Worm (Caenorhabditis elegans): ENCODE results near the gene T01D1.5.

T01D1.5 gene

DNA sequence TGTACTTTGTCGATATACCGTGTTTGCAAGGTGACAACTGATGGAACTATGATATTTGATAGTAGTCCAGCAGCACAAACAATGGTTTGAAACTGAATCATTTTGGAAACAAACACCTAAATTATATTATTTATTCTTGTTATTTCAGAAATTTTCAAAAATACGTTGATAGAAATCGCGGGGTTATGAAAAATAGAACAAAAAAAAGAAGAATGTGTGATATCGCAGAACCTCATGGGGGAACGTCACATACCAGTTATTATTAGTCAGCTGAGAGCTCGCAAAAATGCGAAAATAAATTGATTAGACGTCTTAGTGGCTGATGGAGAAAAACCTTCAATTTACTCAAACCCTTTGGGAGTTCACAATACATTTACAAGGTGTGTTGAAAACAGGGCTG is at the start of gene T01D1.5:
TSS of gene T01D1.5 (minus strand) at position 101 of the 400 bp plus-strand sequence.
- TF ChIP-seq tbx-11 (GFP tag; IDR thresholded peaks at IDR 0.05) (no peak), ceh-13 (GFP tag; optimal IDR thresholded peaks at IDR 0.05) (no peak), scrt-1 (GFP tag; IDR thresholded peaks at IDR 0.05) (no peak), ama-1 (optimal IDR thresholded peaks at IDR 0.05) (no peak), aly-1 (tag; optimal IDR thresholded peaks at IDR 0.05) (no peak), flt-1 (GFP tag; IDR thresholded peaks at IDR 0.05) (no peak), pes-1 (GFP tag; IDR thresholded peaks at IDR 0.05) (no peak)

DNA sequence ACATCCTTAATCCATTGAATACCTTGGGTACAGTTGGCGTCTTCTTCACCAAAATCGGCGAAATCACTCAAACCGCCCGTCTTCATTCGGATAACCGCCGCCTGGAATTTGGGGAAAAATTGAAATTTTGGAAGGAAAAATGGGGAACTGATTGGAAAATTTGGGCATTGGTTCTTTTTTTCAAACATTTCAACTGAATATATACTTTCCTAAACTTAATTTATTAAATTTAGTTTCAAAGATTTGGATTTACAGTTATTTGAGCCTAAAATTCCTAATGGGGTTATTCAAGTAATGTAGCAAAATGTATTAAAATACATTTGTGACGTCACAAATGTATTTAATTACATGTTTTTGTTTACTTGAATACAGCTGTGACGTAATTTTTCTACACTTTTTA is 48.9 kb upstream of the T01D1.5 start, which contains the start of gene laat-1:
TSS of gene laat-1 (minus strand) at position 101 of the 400 bp plus-strand sequence.
- TF ChIP-seq ets-7 (tag; optimal IDR thresholded peaks at IDR 0.05) = no peak
- no peak for TF ChIP-seq aly-1 (tag; optimal IDR thresholded peaks at IDR 0.05)
- no peak for TF ChIP-seq sea-1 (GFP tag; conservative IDR thresholded peaks at IDR 0.05)
- TF ChIP-seq ceh-13 (GFP tag; optimal IDR thresholded peaks at IDR 0.05) = no peak
- TF ChIP-seq B0310.2 (tag; optimal IDR thresholded peaks at IDR 0.05) = no peak
- TF ChIP-seq pes-1 (GFP tag; IDR thresholded peaks at IDR 0.05) = no peak

DNA sequence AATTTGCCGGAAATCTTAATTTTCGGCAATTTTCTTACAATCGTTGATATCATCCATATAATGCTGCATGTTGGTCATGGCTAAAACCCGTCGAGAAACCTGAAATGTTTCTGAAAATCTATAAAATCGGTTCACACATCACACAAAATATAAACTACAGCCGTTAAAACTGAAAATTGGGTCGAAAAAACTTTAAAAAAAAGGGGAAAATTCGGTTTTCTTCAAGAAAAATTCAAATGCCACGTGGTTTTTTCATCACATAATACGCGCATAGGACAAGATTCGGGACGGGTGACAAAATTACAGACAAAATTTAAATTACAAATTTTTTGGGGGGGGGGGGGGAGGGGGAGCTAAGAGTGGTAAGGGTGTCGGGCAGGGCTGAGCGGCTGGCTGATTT is 43.8 kb upstream of the T01D1.5 start, which contains the start of gene Y43H11AL.1:
TSS of gene Y43H11AL.1 (minus strand) at position 101 of the 400 bp plus-strand sequence.
- TF ChIP-seq pes-1 (GFP tag; IDR thresholded peaks at IDR 0.05) = no peak
- no peak for TF ChIP-seq tra-4 (tag; optimal IDR thresholded peaks at IDR 0.05)
- TF ChIP-seq tbx-11 (GFP tag; IDR thresholded peaks at IDR 0.05) = no peak
- no peak for TF ChIP-seq ama-1 (optimal IDR thresholded peaks at IDR 0.05)
- no peak for TF ChIP-seq sea-1 (GFP tag; conservative IDR thresholded peaks at IDR 0.05)
- no peak for TF ChIP-seq ceh-13 (GFP tag; optimal IDR thresholded peaks at IDR 0.05)
- TF ChIP-seq F13C5.2 (tag; optimal IDR thresholded peaks at IDR 0.05) = no peak
- no peak for TF ChIP-seq ceh-36 (tag; optimal IDR thresholded peaks at IDR 0.05)
- no peak for TF ChIP-seq scrt-1 (GFP tag; IDR thresholded peaks at IDR 0.05)
- no peak for TF ChIP-seq hmbx-1 (tag; optimal IDR thresholded peaks at IDR 0.05)
- no peak for TF ChIP-seq ets-7 (tag; optimal IDR thresholded peaks at IDR 0.05)

DNA sequence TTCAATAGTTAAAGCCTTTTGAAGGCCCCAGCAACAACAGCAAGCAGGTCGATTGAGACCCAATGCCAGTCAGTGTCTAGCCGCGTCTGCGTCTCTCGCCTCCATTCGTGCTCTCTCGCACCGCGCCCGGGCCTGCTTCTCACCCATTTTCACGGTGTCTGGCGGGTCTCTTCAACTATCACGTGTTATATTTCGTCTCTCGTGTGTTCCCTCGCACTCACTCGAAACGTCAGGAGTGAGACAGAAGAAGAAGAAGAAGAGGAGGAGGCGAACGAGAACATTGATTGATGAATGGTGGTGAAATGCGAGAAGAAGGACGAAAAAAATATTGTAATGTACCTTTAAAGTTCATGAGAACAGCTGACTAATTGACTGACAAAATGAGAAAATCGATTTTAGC is 32.3 kb upstream of the T01D1.5 start:
- TF ChIP-seq hmg-4 (GFP tag; optimal IDR thresholded peaks at IDR 0.05) (peak; percentile 58), tbx-11 (GFP tag; IDR thresholded peaks at IDR 0.05) (no peak), scrt-1 (GFP tag; IDR thresholded peaks at IDR 0.05) (no peak), ama-1 (optimal IDR thresholded peaks at IDR 0.05) (no peak), B0310.2 (tag; optimal IDR thresholded peaks at IDR 0.05) (no peak), aly-1 (tag; optimal IDR thresholded peaks at IDR 0.05) (peak; percentile 45), sea-1 (GFP tag; conservative IDR thresholded peaks at IDR 0.05) (no peak), hmbx-1 (tag; optimal IDR thresholded peaks at IDR 0.05) (no peak)

DNA sequence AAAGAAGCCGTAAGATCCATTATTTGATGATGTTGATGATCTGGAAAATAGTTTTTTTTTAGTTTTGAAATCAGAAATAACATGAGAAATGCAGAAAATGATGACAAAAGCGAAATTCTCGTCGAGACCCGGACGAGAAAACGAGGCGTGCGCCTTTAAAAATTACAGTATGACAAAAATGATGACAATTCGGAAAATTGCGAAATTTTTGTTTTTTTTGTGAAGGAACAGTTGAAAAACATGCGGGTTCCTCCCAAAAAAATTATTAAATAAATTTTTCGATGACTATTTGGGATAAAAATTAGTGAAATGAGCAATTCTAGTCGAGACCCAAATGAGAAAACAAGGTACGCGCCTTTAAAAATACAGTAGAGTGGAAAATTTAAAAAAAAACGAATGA is 31.7 kb upstream of the T01D1.5 start, which contains the start of gene ubxn-3:
TSS of gene ubxn-3 (minus strand) at position 66 of the 400 bp plus-strand sequence.
- TF ChIP-seq F13C5.2 (tag; optimal IDR thresholded peaks at IDR 0.05) (no peak), scrt-1 (GFP tag; IDR thresholded peaks at IDR 0.05) (no peak), sea-1 (GFP tag; conservative IDR thresholded peaks at IDR 0.05) (no peak)

DNA sequence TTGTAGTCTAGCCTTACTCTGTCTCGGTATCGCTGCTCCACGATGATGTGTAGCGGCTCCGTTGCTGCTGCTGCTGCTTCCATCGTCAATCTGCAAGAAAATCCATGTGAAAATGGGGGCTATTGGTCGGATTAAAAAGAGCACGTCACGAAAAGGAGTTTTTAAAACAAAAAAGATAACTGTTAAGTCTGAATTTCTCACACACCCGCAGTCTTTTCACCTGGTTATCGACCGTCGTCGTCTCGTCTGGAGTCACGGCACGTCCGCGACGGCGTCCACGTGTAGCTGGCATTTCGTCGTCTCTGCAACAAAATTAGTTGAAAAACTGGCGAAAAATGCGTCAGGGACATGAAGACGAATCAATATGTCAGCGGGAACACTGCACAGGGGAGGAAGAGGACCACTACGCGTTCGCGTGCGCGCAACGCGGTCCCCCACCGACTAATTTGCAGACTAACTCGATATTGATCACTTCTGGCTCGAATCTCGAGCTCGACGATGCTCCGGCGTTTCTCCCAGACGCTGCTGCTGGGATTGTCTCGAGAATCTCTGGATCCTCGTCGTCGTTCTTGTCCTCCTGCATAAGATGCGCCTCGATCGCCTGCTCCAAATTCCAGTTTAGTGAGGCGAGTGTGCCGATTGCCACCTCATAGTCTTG is 31.1 kb upstream of the T01D1.5 start:
- TF ChIP-seq ceh-13 (GFP tag; optimal IDR thresholded peaks at IDR 0.05) (no peak), ama-1 (optimal IDR thresholded peaks at IDR 0.05) (no peak), hnd-1 (tag; optimal IDR thresholded peaks at IDR 0.05) (no peak), aly-1 (tag; optimal IDR thresholded peaks at IDR 0.05) (no peak), hmg-4 (GFP tag; optimal IDR thresholded peaks at IDR 0.05) (no peak), ceh-36 (tag; optimal IDR thresholded peaks at IDR 0.05) (no peak), tbx-11 (GFP tag; IDR thresholded peaks at IDR 0.05) (no peak), ets-7 (tag; optimal IDR thresholded peaks at IDR 0.05) (no peak), tbx-37 (GFP tag; conservative IDR thresholded peaks at IDR 0.05) (no peak), hmbx-1 (tag; optimal IDR thresholded peaks at IDR 0.05) (no peak), flt-1 (GFP tag; IDR thresholded peaks at IDR 0.05) (no peak), pes-1 (GFP tag; IDR thresholded peaks at IDR 0.05) (no peak)

DNA sequence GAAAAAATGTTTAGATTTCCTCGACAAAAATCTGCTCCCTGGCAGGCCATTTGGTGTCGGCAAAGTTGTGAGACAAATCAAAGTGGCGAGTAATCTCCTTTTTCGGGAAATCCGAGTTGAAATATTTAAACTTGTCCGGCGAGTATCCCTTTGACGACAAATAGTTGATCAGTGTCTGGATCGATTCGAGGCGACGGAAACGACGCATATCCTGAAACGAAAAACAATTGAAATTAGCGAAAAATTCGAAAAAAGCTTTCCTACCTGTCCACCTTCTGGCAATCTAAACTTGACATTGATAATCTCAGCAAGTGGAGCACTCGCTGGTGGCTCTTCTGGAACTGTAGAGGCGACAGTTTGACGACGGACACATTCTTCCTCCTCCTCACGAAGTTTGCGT is 28.4 kb upstream of the T01D1.5 start:
- TF ChIP-seq hnd-1 (tag; optimal IDR thresholded peaks at IDR 0.05) (no peak), hmbx-1 (tag; optimal IDR thresholded peaks at IDR 0.05) (no peak), ceh-13 (GFP tag; optimal IDR thresholded peaks at IDR 0.05) (no peak), flt-1 (GFP tag; IDR thresholded peaks at IDR 0.05) (no peak), tra-4 (tag; optimal IDR thresholded peaks at IDR 0.05) (no peak), ama-1 (optimal IDR thresholded peaks at IDR 0.05) (no peak), aly-1 (tag; optimal IDR thresholded peaks at IDR 0.05) (no peak), pes-1 (GFP tag; IDR thresholded peaks at IDR 0.05) (no peak), ceh-36 (tag; optimal IDR thresholded peaks at IDR 0.05) (no peak), tbx-37 (GFP tag; conservative IDR thresholded peaks at IDR 0.05) (no peak), F13C5.2 (tag; optimal IDR thresholded peaks at IDR 0.05) (no peak), scrt-1 (GFP tag; IDR thresholded peaks at IDR 0.05) (no peak), ets-7 (tag; optimal IDR thresholded peaks at IDR 0.05) (no peak), tbx-11 (GFP tag; IDR thresholded peaks at IDR 0.05) (no peak), hmg-4 (GFP tag; optimal IDR thresholded peaks at IDR 0.05) (no peak), sea-1 (GFP tag; conservative IDR thresholded peaks at IDR 0.05) (no peak), B0310.2 (tag; optimal IDR thresholded peaks at IDR 0.05) (no peak)

DNA sequence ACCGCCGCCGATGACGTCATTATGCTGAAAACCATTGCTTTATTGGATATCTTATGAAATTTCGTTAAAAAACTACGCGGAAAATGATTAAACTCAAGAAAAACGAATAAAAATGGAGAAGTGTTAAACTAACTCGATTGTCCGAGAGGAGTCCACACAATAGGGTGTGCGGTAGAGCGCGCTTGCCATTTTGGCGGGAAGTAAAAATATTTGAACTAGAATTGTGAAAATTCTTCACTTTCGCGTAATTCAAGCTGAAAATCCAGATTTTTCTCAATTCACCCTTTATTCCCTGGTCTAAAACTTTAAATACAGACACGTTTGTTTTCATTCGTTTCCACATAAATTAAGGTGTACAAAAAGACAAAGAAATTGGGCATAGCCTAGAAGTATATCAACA is 27.7 kb upstream of the T01D1.5 start, which contains the start of gene F48A11.4:
TSS of gene F48A11.4 (minus strand) at position 24 of the 400 bp plus-strand sequence.
- TF ChIP-seq aly-1 (tag; optimal IDR thresholded peaks at IDR 0.05) (no peak), ceh-36 (tag; optimal IDR thresholded peaks at IDR 0.05) (no peak), scrt-1 (GFP tag; IDR thresholded peaks at IDR 0.05) (no peak), ama-1 (optimal IDR thresholded peaks at IDR 0.05) (no peak), hmbx-1 (tag; optimal IDR thresholded peaks at IDR 0.05) (peak; percentile 47), tra-4 (tag; optimal IDR thresholded peaks at IDR 0.05) (no peak), tbx-37 (GFP tag; conservative IDR thresholded peaks at IDR 0.05) (peak; percentile 52), F13C5.2 (tag; optimal IDR thresholded peaks at IDR 0.05) (peak; percentile 77), flt-1 (GFP tag; IDR thresholded peaks at IDR 0.05) (peak; percentile 57; the same call in 1 of the 2 replicates), ceh-13 (GFP tag; optimal IDR thresholded peaks at IDR 0.05) (no peak), pes-1 (GFP tag; IDR thresholded peaks at IDR 0.05) (peak; percentile 11; the same call in 1 of the 2 replicates), hmg-4 (GFP tag; optimal IDR thresholded peaks at IDR 0.05) (peak; percentile 44), sea-1 (GFP tag; conservative IDR thresholded peaks at IDR 0.05) (0 out of 2 replicates have a peak, but pooled peaks have one; percentile 41), hnd-1 (tag; optimal IDR thresholded peaks at IDR 0.05) (no peak), tbx-11 (GFP tag; IDR thresholded peaks at IDR 0.05) (0 out of 2 replicates have a peak, but pooled peaks have one; percentile 23)

Measured in whole organism, early embryonic.